Fruit fly (Drosophila melanogaster) whole organism, adult: ENCODE data around the gene Tis11.

Experiments used
- CG1620 ChIP-seq: fragments of 200-800 bp; sonication (Bioruptor generic); optimal IDR thresholded peaks from 2 replicates; lab custom pipeline; 2016; ENCODE audit warnings: missing biosample characterization, missing genetic modification characterization
- CG7045 ChIP-seq: fragments of 200-800 bp; sonication (Bioruptor generic); optimal IDR thresholded peaks from 2 replicates; lab custom pipeline; 2017; ENCODE audit warnings: missing biosample characterization, mild to moderate bottlenecking, missing genetic modification characterization
- CG7101 ChIP-seq: fragments of 200-800 bp; sonication (Bioruptor generic); optimal IDR thresholded peaks from 2 replicates; lab custom pipeline; 2018; ENCODE audit warnings: missing biosample characterization, mild to moderate bottlenecking, missing genetic modification characterization, moderate library complexity
- Crg-1 ChIP-seq: fragments of 200-800 bp; sonication (Bioruptor generic); optimal IDR thresholded peaks from 2 replicates; lab custom pipeline; 2016; ENCODE audit warnings: missing biosample characterization, missing genetic modification characterization
- Hr96 ChIP-seq: fragments of 200-800 bp; sonication (Bioruptor generic); optimal IDR thresholded peaks from 2 replicates; lab custom pipeline; 2016; ENCODE audit warnings: missing biosample characterization, missing genetic modification characterization
- cic ChIP-seq: fragments of 200-800 bp; sonication (Bioruptor generic); optimal IDR thresholded peaks from 2 replicates; lab custom pipeline; 2017; ENCODE audit warnings: missing biosample characterization, mild to moderate bottlenecking, missing genetic modification characterization, moderate library complexity
- ovo ChIP-seq: fragments of 200-800 bp; sonication (Bioruptor generic); optimal IDR thresholded peaks from 2 replicates; lab custom pipeline; 2016; ENCODE audit warnings: missing biosample characterization, missing genetic modification characterization
- pad ChIP-seq: fragments of 200-800 bp; sonication (Bioruptor generic); optimal IDR thresholded peaks from 3 replicates; lab custom pipeline; 2017; ENCODE audit warnings: missing biosample characterization, missing genetic modification characterization, mild to moderate bottlenecking, moderate library complexity, missing genetic modification reagents

- TF ChIP-seq pad (no peak), Hr96 (GFP tag; lab: Kevin White, UChicago) (no peak), CG7101 (tag; lab: Kevin White, UChicago) (peak; percentile 30), cic (GFP tag; lab: Kevin White, UChicago) (peak; percentile 59), Crg-1 (GFP tag; lab: Kevin White, UChicago) (peak; percentile 19), CG7045 (GFP tag; lab: Kevin White, UChicago) (peak; percentile 9), CG1620 (GFP tag; lab: Kevin White, UChicago) (no peak), ovo (GFP tag; lab: Kevin White, UChicago) (no peak)
These were observed 2.3 kb downstream of the Tis11 start for dm6 chrX:12661435-12661949.
